Worm (Caenorhabditis elegans): Measurements from ENCODE around the gene B0228.9.

ce11 chrII:7716112-7716511 lies 47.4 kb downstream of the B0228.9 start:
- TF ChIP-seq bed-3 (GFP tag; optimal IDR thresholded peaks at IDR 0.05), result no peak
- no peak for TF ChIP-seq lin-13 (tag; optimal IDR thresholded peaks at IDR 0.05)

Measured in whole organism, mixed stage, embryonic.